Fruit fly (Drosophila melanogaster): ENCODE measurements around the gene CG45263.

The CG45263 gene

DNA sequence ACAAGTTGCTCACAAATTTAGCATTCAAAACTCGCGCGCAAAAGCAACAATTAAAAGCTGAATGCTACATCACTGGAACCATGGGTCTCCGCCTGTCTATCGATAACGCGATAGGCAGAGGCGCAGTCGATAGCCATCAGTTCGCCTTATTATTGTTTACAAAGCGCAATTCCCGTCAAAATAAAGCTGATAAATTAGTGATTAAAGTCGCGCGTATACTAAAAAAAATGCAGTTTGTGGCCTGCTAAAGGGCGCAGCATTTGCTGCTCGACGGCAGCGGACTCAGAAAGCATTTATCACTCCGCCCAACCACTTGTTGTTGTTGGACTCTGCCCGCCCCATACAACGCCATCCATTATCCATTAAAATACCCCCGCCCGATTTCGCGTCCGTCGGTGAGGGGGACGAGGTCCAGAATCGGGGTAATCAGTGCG is 40.4 kb upstream of the CG45263 start, which contains the start of gene CG11737 (continued):
- TF ChIP-seq CG11504 (tag; optimal IDR thresholded peaks at IDR 0.05) (peak; percentile 61), ranshi (GFP tag; IDR thresholded peaks at IDR 0.05) (no peak), dmrt99B (tag; optimal IDR thresholded peaks at IDR 0.05) (no peak), CG6765 (GFP tag; optimal IDR thresholded peaks at IDR 0.05) (no peak), CG6689 (GFP tag; IDR thresholded peaks at IDR 0.05) (no peak), odd (GFP tag; optimal IDR thresholded peaks at IDR 0.05) (no peak), slou (GFP tag; optimal IDR thresholded peaks at IDR 0.05) (no peak), CrebB (tag; optimal IDR thresholded peaks at IDR 0.05) (peak; percentile 6), jumu (GFP tag; optimal IDR thresholded peaks at IDR 0.05) (no peak), CG2120 (GFP tag; optimal IDR thresholded peaks at IDR 0.05) (peak; percentile 20), bbx (GFP tag; IDR thresholded peaks at IDR 0.05; ENCODE audit: partially characterized antibody) (peak; percentile 73), CG10209 (GFP tag; optimal IDR thresholded peaks at IDR 0.05) (no peak), vnd (GFP tag; IDR thresholded peaks at IDR 0.05; ENCODE audit: partially characterized antibody) (peak; percentile 69), Dp (GFP tag; optimal IDR thresholded peaks at IDR 0.05) (peak; percentile 95), Ets65A (GFP tag) (no peak), HmgZ (tag; optimal IDR thresholded peaks at IDR 0.05) (peak; percentile 50), CG8089 (GFP tag; optimal IDR thresholded peaks at IDR 0.05) (no peak), Hr78 (GFP tag; optimal IDR thresholded peaks at IDR 0.05) (no peak), Antp (GFP tag; optimal IDR thresholded peaks at IDR 0.05) (peak; percentile 31), sna (GFP tag; IDR thresholded peaks at IDR 0.05; ENCODE audit: partially characterized antibody) (peak; percentile 73), sob (GFP tag; IDR thresholded peaks at IDR 0.05) (no peak), onecut (GFP tag; IDR thresholded peaks at IDR 0.05) (no peak), ci (GFP tag; IDR thresholded peaks at IDR 0.05) (no peak), Dll (GFP tag; IDR thresholded peaks at IDR 0.05; ENCODE audit: partially characterized antibody) (peak; percentile 59; the same call in 3 of the 4 replicates), ara (GFP tag; IDR thresholded peaks at IDR 0.05) (no peak), CG4707 (GFP tag; optimal IDR thresholded peaks at IDR 0.05) (no peak), CG16813 (GFP tag; IDR thresholded peaks at IDR 0.05; ENCODE audit: partially characterized antibody) (peak; percentile 55; the same call in 1 of the 3 replicates), Sry-β (GFP tag; optimal IDR thresholded peaks at IDR 0.05) (no peak), Jarid2 (GFP tag; optimal IDR thresholded peaks at IDR 0.05) (peak; percentile 29), Opbp (GFP tag; IDR thresholded peaks at IDR 0.05; ENCODE audit: partially characterized antibody) (peak; percentile 26; the same call in 1 of the 3 replicates), CG2116 (GFP tag; optimal IDR thresholded peaks at IDR 0.05) (peak; percentile 82), Ets97D (GFP tag; optimal IDR thresholded peaks at IDR 0.05) (peak; percentile 20), CG12659 (GFP tag; optimal IDR thresholded peaks at IDR 0.05) (peak; percentile 42), zen (tag; optimal IDR thresholded peaks at IDR 0.05) (peak; percentile 8), lbe (GFP tag; optimal IDR thresholded peaks at IDR 0.05) (no peak), CG13624 (GFP tag; optimal IDR thresholded peaks at IDR 0.05) (peak; percentile 3), ap (GFP tag; IDR thresholded peaks at IDR 0.05) (no peak), Kr (GFP tag; optimal IDR thresholded peaks at IDR 0.05) (no peak), stwl (tag; optimal IDR thresholded peaks at IDR 0.05) (peak; percentile 91), CG33213 (GFP tag; optimal IDR thresholded peaks at IDR 0.05) (peak; percentile 1), CG1603 (tag; optimal IDR thresholded peaks at IDR 0.05) (peak; percentile 58), Scr (GFP tag; IDR thresholded peaks at IDR 0.05; ENCODE audit: partially characterized antibody) (peak; percentile 50; the same call in 1 of the 2 replicates), danr (GFP tag; IDR thresholded peaks at IDR 0.05) (no peak), CG32532 (GFP tag; IDR thresholded peaks at IDR 0.05) (peak; percentile 6; the same call in 1 of the 2 replicates), Usf (GFP tag; optimal IDR thresholded peaks at IDR 0.05) (no peak), Adf1 (GFP tag; IDR thresholded peaks at IDR 0.05) (peak; percentile 71), E2f2 (GFP tag; IDR thresholded peaks at IDR 0.05) (peak; percentile 99), CG8924 (tag; optimal IDR thresholded peaks at IDR 0.05) (no peak), Spps (tag; optimal IDR thresholded peaks at IDR 0.05) (no peak), hb (GFP tag; IDR thresholded peaks at IDR 0.05; ENCODE audit: partially characterized antibody) (peak; percentile 71)

Data from whole organism, embryonic.